Worm (Caenorhabditis elegans): ENCODE results near the gene lsm-3.

lsm-3 gene

DNA sequence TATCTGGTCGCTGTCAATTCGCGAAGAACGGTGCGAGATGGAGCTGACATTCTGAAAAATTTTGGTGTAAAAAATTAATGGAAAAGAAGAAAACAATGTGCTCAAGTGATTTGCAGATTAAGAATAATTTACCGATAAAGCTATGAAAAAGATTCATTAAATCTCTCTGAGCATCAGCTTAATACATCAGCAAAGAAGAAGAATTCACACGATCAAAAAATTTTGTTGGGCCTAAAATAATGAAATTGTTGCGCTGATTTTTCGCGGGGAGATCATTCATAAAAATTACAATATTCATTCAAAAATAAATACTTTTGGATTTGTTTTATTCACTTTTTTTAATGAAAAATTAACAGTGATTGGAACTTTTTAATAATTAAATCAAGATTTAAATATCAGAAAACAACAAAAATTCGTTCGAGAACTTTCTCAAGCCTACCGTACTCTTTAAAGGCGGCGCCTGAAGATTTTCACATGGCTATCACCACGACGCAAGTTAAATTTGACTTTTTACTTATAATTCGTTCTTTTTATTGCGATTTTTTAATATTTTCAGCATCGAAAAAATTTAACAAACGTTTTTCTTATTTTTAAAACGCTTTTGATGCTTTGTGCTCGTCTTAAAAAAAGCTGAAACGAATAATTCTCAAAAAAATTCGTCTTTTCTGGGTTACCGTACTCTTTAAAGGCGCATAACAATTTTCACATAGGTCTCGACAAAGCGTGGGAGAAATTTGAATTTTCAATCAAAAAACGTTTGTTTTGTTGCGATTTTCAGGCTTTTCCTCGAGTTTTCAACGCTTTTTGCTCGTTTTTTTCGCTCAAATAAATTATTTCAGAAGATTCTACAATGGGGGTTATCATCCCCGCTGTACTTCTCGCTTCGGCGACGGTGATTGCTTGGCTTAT is 13.7 kb downstream of the lsm-3 start, which contains the start of the genes memi-2 and cyp-31A5:
memi-2 (minus strand) TSS at position 51 of the 909 bp plus-strand sequence.
cyp-31A5 (plus strand) TSS at position 834 of the 909 bp plus-strand sequence.
- TF ChIP-seq tra-4 (tag; optimal IDR thresholded peaks at IDR 0.05) (no peak), tbx-11 (GFP tag; IDR thresholded peaks at IDR 0.05) (no peak), aly-1 (tag; optimal IDR thresholded peaks at IDR 0.05) (no peak), sea-1 (GFP tag; conservative IDR thresholded peaks at IDR 0.05) (no peak), ets-7 (tag; optimal IDR thresholded peaks at IDR 0.05) (no peak), F13C5.2 (tag; optimal IDR thresholded peaks at IDR 0.05) (no peak), hnd-1 (tag; optimal IDR thresholded peaks at IDR 0.05) (no peak), flt-1 (GFP tag; IDR thresholded peaks at IDR 0.05) (no peak), scrt-1 (GFP tag; IDR thresholded peaks at IDR 0.05) (no peak), tbx-37 (GFP tag; conservative IDR thresholded peaks at IDR 0.05) (no peak), ama-1 (optimal IDR thresholded peaks at IDR 0.05) (no peak), B0310.2 (tag; optimal IDR thresholded peaks at IDR 0.05) (no peak)

DNA sequence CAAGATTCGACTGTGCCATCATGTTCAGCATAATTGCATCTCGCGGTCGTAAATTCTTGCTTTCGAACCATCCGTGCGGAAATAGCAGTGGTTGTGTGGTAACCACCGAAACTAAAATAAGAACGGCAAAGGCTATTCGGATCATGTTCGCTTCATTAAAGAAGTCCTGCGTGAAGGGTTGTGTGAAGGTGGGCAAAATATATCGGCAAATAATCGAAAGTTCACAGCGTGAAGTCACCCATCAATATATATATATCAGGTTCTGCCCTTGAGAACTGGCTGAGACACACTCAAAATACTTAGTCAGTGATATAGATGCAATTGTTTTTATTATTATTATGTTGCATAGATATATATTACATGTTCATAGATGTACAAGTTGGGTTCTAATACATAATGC is 21.0 kb downstream of the lsm-3 start, which contains the start of gene Y62E10A.19:
Y62E10A.19 (minus strand) TSS at position 289 of the 400 bp plus-strand sequence.
- no peak for TF ChIP-seq ceh-36 (tag; optimal IDR thresholded peaks at IDR 0.05)
- TF ChIP-seq sea-1 (GFP tag; conservative IDR thresholded peaks at IDR 0.05) = no peak
- no peak for TF ChIP-seq tbx-11 (GFP tag; IDR thresholded peaks at IDR 0.05)
- no peak for TF ChIP-seq ama-1 (optimal IDR thresholded peaks at IDR 0.05)
- TF ChIP-seq ets-7 (tag; optimal IDR thresholded peaks at IDR 0.05) = no peak
- no peak for TF ChIP-seq B0310.2 (tag; optimal IDR thresholded peaks at IDR 0.05)

DNA sequence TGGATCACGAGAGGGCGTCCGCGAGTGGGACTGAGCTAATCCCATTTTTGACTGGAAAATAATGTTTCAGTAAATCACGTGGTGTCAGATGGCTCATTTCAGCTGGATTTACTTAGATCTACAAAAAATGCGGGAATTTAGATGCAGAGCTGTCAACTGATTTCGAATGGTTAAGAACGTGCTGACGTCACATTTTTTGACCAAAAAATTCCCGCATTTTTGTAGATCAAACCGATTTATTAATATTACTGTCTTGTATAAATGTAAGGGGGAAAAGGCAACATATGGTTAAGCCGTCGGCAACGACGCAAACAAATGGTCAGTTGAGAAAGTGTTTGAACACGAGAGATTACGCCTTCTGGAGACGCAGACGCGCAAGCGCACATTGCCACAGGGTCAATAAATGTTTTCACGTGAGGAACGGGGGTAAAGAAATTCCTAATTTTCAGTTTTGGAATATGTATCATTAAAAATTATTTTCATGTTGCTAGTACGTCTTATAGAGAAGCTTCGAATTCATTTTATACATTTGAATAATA is 25.9 kb downstream of the lsm-3 start, which contains the start of gene gcl-1:
gcl-1 (minus strand) TSS at position 51 of the 539 bp plus-strand sequence.
- TF ChIP-seq pes-1 (GFP tag; IDR thresholded peaks at IDR 0.05) (no peak), B0310.2 (tag; optimal IDR thresholded peaks at IDR 0.05) (no peak), ets-7 (tag; optimal IDR thresholded peaks at IDR 0.05) (no peak), hnd-1 (tag; optimal IDR thresholded peaks at IDR 0.05) (no peak), scrt-1 (GFP tag; IDR thresholded peaks at IDR 0.05) (no peak), tbx-37 (GFP tag; conservative IDR thresholded peaks at IDR 0.05) (no peak), aly-1 (tag; optimal IDR thresholded peaks at IDR 0.05) (no peak), tra-4 (tag; optimal IDR thresholded peaks at IDR 0.05) (no peak), hmg-4 (GFP tag; optimal IDR thresholded peaks at IDR 0.05) (no peak), tbx-11 (GFP tag; IDR thresholded peaks at IDR 0.05) (no peak), ama-1 (optimal IDR thresholded peaks at IDR 0.05) (no peak), F13C5.2 (tag; optimal IDR thresholded peaks at IDR 0.05) (no peak), ceh-13 (GFP tag; optimal IDR thresholded peaks at IDR 0.05) (no peak), ceh-36 (tag; optimal IDR thresholded peaks at IDR 0.05) (no peak)

DNA sequence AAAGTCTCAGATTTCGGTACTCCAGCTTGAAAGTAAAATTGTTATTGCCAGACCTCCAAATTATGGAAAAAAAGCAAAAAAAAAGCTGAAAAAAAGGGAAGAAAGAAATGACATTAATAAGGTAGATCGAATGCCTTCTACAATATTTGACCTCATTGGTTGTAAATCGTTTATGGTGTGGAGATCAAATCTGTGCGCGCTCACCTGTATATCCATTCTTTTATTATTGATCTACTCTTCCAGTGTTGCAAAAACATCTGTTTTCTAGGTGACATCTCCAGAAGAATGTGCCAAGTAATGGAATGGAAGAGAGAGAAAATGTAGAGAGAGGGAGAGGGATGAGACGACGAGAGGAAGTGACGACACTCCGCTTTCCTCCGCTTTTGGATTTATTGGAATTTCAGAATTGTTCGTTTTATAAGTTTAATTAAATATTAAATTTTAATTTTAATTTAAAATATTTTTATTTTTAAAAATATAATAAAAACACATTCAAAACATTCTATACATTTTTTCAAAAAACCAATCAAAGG is 28.8 kb downstream of the lsm-3 start, which contains the start of the genes pik-1 and aptf-2:
pik-1 (plus strand) TSS at position 303 of the 533 bp plus-strand sequence.
aptf-2 (minus strand) TSS at position 313 of the 533 bp plus-strand sequence.
- TF ChIP-seq F13C5.2 (tag; optimal IDR thresholded peaks at IDR 0.05) (no peak), tra-4 (tag; optimal IDR thresholded peaks at IDR 0.05) (no peak), aly-1 (tag; optimal IDR thresholded peaks at IDR 0.05) (no peak), B0310.2 (tag; optimal IDR thresholded peaks at IDR 0.05) (no peak), ceh-13 (GFP tag; optimal IDR thresholded peaks at IDR 0.05) (no peak), ceh-36 (tag; optimal IDR thresholded peaks at IDR 0.05) (no peak), tbx-37 (GFP tag; conservative IDR thresholded peaks at IDR 0.05) (no peak), hmg-4 (GFP tag; optimal IDR thresholded peaks at IDR 0.05) (no peak), hnd-1 (tag; optimal IDR thresholded peaks at IDR 0.05) (no peak), ets-7 (tag; optimal IDR thresholded peaks at IDR 0.05) (no peak), pes-1 (GFP tag; IDR thresholded peaks at IDR 0.05) (no peak), ama-1 (optimal IDR thresholded peaks at IDR 0.05) (no peak), scrt-1 (GFP tag; IDR thresholded peaks at IDR 0.05) (no peak)

DNA sequence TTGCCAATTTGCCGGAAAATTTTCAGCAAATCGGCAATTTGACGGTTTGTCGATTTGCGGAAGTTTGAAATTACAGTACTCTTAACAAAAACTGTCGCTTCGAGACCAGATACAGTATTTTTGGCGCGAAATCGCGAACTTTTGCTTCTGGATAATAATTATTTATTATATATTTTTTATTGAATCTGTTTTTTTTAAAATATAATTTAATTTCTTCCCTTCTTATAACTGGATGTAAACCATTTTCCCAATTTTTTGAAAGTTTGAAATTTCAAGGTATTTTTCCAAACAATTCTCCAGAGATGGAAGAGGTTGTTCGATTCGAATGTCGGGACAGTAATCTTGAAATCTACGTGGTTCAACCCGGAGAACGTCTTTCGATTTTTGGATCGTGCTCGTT is 35.2 kb downstream of the lsm-3 start, which contains the start of gene nol-9:
nol-9 (plus strand) TSS at position 301 of the 400 bp plus-strand sequence.
- TF ChIP-seq ama-1 (optimal IDR thresholded peaks at IDR 0.05) = no peak
- no peak for TF ChIP-seq scrt-1 (GFP tag; IDR thresholded peaks at IDR 0.05)
- TF ChIP-seq B0310.2 (tag; optimal IDR thresholded peaks at IDR 0.05) = no peak
- no peak for TF ChIP-seq ceh-13 (GFP tag; optimal IDR thresholded peaks at IDR 0.05)
- no peak for TF ChIP-seq pes-1 (GFP tag; IDR thresholded peaks at IDR 0.05)
- TF ChIP-seq sea-1 (GFP tag; conservative IDR thresholded peaks at IDR 0.05) = no peak
- TF ChIP-seq ceh-36 (tag; optimal IDR thresholded peaks at IDR 0.05) = no peak
- no peak for TF ChIP-seq tbx-11 (GFP tag; IDR thresholded peaks at IDR 0.05)

DNA sequence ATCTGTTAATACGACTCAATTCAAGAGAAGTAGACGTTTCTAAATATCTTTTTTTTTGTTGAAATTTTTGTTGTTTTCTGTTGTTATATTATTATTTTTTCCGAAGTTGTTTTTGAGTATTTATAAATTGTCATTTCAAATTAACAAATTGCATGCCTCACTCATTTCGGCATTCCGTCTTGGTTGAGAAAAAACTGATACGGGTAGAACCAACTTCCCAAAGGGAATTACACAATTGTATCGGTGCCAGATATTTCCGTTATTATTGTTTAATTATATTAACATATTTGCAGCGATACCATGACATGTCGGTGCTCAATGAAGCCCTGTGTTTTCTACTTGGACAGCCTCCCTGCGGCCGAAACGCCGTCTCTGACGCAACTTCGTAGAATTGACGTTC is 42.2 kb downstream of the lsm-3 start, which contains the start of gene K09B11.4:
K09B11.4 (plus strand) TSS at position 301 of the 400 bp plus-strand sequence.
- TF ChIP-seq ama-1 (optimal IDR thresholded peaks at IDR 0.05) (no peak), ets-7 (tag; optimal IDR thresholded peaks at IDR 0.05) (no peak), flt-1 (GFP tag; IDR thresholded peaks at IDR 0.05) (no peak), hnd-1 (tag; optimal IDR thresholded peaks at IDR 0.05) (no peak), aly-1 (tag; optimal IDR thresholded peaks at IDR 0.05) (no peak), hmbx-1 (tag; optimal IDR thresholded peaks at IDR 0.05) (no peak), scrt-1 (GFP tag; IDR thresholded peaks at IDR 0.05) (no peak), F13C5.2 (tag; optimal IDR thresholded peaks at IDR 0.05) (no peak), pes-1 (GFP tag; IDR thresholded peaks at IDR 0.05) (no peak), tbx-11 (GFP tag; IDR thresholded peaks at IDR 0.05) (no peak), B0310.2 (tag; optimal IDR thresholded peaks at IDR 0.05) (no peak), tra-4 (tag; optimal IDR thresholded peaks at IDR 0.05) (no peak), ceh-13 (GFP tag; optimal IDR thresholded peaks at IDR 0.05) (no peak), ceh-36 (tag; optimal IDR thresholded peaks at IDR 0.05) (no peak), sea-1 (GFP tag; conservative IDR thresholded peaks at IDR 0.05) (no peak)

Data from whole organism, early embryonic.